Worm (Caenorhabditis elegans): Measurements from ENCODE around the gene ZC239.20.
"Not testable (repeated sequence)": the region's sequence is repeated elsewhere in the genome, so short reads cannot be mapped to it uniquely, and the experiment has no call there.

ZC239.20 gene

ce11 chrII:3203415-3203814 is 2.9 kb downstream of the ZC239.20 start, which contains the start of gene sri-50:
Gene sri-50 (plus strand): TSS chrII:3203715.
- TF ChIP-seq unc-39 (tag; optimal IDR thresholded peaks at IDR 0.05) (no peak), nhr-129 (tag; optimal IDR thresholded peaks at IDR 0.05) (no peak), elt-3 (tag; optimal IDR thresholded peaks at IDR 0.05) (no peak), aly-2 (tag; optimal IDR thresholded peaks at IDR 0.05) (no peak), gmeb-1 (tag; optimal IDR thresholded peaks at IDR 0.05) (no peak), nhr-23 (tag; optimal IDR thresholded peaks at IDR 0.05) (no peak), lin-39 (tag; optimal IDR thresholded peaks at IDR 0.05) (no peak), mab-5 (tag; optimal IDR thresholded peaks at IDR 0.05) (no peak), fos-1 (tag; optimal IDR thresholded peaks at IDR 0.05) (no peak), ztf-11 (tag; optimal IDR thresholded peaks at IDR 0.05) (no peak), ceh-82 (tag; optimal IDR thresholded peaks at IDR 0.05) (no peak), lin-11 (tag; optimal IDR thresholded peaks at IDR 0.05) (no peak), ZK546.5 (tag; optimal IDR thresholded peaks at IDR 0.05) (no peak)

- TF ChIP-seq crh-2 (tag; optimal IDR thresholded peaks at IDR 0.05): no peak
- TF ChIP-seq elt-3 (tag; optimal IDR thresholded peaks at IDR 0.05): no peak
- no peak for TF ChIP-seq ztf-4 (tag; optimal IDR thresholded peaks at IDR 0.05)
- no peak for TF ChIP-seq egl-27 (tag; optimal IDR thresholded peaks at IDR 0.05)
- TF ChIP-seq elt-1 (tag; optimal IDR thresholded peaks at IDR 0.05): no peak
- TF ChIP-seq mbf-1 (tag; optimal IDR thresholded peaks at IDR 0.05): no peak
- no peak for TF ChIP-seq lin-11 (tag; optimal IDR thresholded peaks at IDR 0.05)
- TF ChIP-seq skn-1 (tag; optimal IDR thresholded peaks at IDR 0.05): no peak
- no peak for TF ChIP-seq ceh-82 (tag; optimal IDR thresholded peaks at IDR 0.05)
- TF ChIP-seq Y55F3AM.14 (GFP tag; optimal IDR thresholded peaks at IDR 0.05): no peak
- no peak for TF ChIP-seq lsy-2 (tag; optimal IDR thresholded peaks at IDR 0.05)
- TF ChIP-seq C34F6.9 (tag; optimal IDR thresholded peaks at IDR 0.05): no peak
- no peak for TF ChIP-seq zag-1 (tag; optimal IDR thresholded peaks at IDR 0.05)
- TF ChIP-seq R02D3.7 (tag; optimal IDR thresholded peaks at IDR 0.05): no peak
- no peak for TF ChIP-seq ama-1 (optimal IDR thresholded peaks at IDR 0.05)
- no peak for TF ChIP-seq peb-1 (tag; optimal IDR thresholded peaks at IDR 0.05)
Measured at ce11 chrII:3202519-3202918, 3.8 kb downstream of the ZC239.20 start, which contains the start of gene sri-53. Gene sri-53 (minus strand): TSS chrII:3202619.

DNA sequence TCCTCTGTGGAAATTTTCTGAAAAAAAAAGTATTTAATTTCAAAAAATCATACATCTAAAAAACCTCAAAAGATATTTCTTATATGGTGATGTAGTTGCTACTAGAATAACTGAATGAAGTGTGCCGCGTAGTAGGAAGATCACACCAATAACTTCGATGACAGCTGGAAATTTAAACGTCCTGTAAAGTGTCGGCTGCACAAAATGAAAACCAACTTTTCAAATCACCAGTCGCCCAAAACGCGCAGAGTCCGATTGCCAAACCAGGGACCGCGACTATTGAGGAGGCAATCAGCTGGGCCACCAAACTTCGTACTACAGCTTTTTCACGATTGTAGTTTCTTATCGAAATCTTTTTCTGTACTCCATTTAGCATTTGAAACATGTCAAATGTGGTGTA is 5.1 kb downstream of the ZC239.20 start, which contains the start of gene sri-48:
Gene sri-48 (minus strand): TSS at position 101 of the 400 bp plus-strand sequence.
- not testable (repeated sequence) for TF ChIP-seq ztf-1 (GFP tag; conservative IDR thresholded peaks at IDR 0.05); elt-3 (tag; optimal IDR thresholded peaks at IDR 0.05); snpc-4 (tag; optimal IDR thresholded peaks at IDR 0.05)

ce11 chrII:3198998-3199397 is 7.3 kb downstream of the ZC239.20 start, which contains the start of gene sri-51:
Gene sri-51 (minus strand): TSS chrII:3199098.
- TF ChIP-seq unc-55 (GFP tag; optimal IDR thresholded peaks at IDR 0.05): no peak
- no peak for TF ChIP-seq sma-3 (GFP tag; optimal IDR thresholded peaks at IDR 0.05)
- no peak for TF ChIP-seq aly-2 (tag; optimal IDR thresholded peaks at IDR 0.05)
- no peak for TF ChIP-seq nhr-11 (tag; optimal IDR thresholded peaks at IDR 0.05)
- TF ChIP-seq blmp-1 (tag; optimal IDR thresholded peaks at IDR 0.05; ENCODE audit: insufficient read depth): no peak
- no peak for TF ChIP-seq nhr-12 (tag; optimal IDR thresholded peaks at IDR 0.05)

DNA sequence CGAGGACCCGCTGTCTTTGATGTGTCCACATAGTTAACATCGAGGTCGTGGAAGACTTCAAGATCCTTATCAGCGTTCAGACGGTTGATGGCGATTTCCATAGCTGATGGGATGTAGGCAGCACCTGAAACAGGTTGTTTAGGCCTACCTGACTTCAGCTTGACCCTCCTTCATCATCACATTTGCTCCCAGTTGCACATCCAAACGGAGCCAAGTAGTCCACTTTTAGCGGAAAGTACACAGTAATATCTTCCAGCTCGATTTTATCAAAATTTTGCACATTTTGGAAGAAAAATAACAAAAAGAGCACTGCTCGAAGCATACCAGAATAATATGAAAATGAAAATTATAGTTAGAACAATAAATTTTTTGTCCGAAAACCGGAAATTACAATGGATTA is 9.4 kb downstream of the ZC239.20 start, which contains the start of gene gcy-15:
Gene gcy-15 (minus strand): TSS at position 101 of the 400 bp plus-strand sequence.
- TF ChIP-seq peb-1 (tag; optimal IDR thresholded peaks at IDR 0.05) (no peak), fos-1 (tag; optimal IDR thresholded peaks at IDR 0.05) (no peak), sma-9 (GFP tag; optimal IDR thresholded peaks at IDR 0.05) (no peak), sma-9 (tag; optimal IDR thresholded peaks at IDR 0.05) (no peak), sma-3 (GFP tag; optimal IDR thresholded peaks at IDR 0.05) (no peak), ceh-16 (tag; optimal IDR thresholded peaks at IDR 0.05) (no peak), lin-11 (tag; optimal IDR thresholded peaks at IDR 0.05) (no peak), Y55F3AM.14 (GFP tag; optimal IDR thresholded peaks at IDR 0.05) (no peak), nhr-129 (tag; optimal IDR thresholded peaks at IDR 0.05) (no peak)
